Worm (Caenorhabditis elegans) whole organism, L3 larva: ENCODE results near the gene D1086.17.

ENCODE experiments used
- egl-5 ChIP-seq: fragments of 150-350 bp; optimal IDR thresholded peaks from 2 replicates; lab custom pipeline; 2017; ENCODE audit warnings: missing biosample characterization, missing genetic modification reagents, missing genetic modification characterization, inconsistent platforms
- elt-1 ChIP-seq: fragments of 150-350 bp; optimal IDR thresholded peaks from 2 replicates; lab custom pipeline; 2014; ENCODE audit warnings: missing biosample characterization, missing genetic modification characterization
- nhr-11 ChIP-seq: fragments of 150-350 bp; optimal IDR thresholded peaks from 2 replicates; lab custom pipeline; 2014; ENCODE audit warnings: missing biosample characterization, missing genetic modification characterization
- nhr-237 ChIP-seq: fragments of 150-350 bp; optimal IDR thresholded peaks from 2 replicates; lab custom pipeline; 2014; ENCODE audit warnings: missing biosample characterization, missing genetic modification characterization
- pha-4 ChIP-seq: fragments of 150-350 bp; optimal IDR thresholded peaks from 2 replicates; lab custom pipeline; 2014; ENCODE audit warnings: missing biosample characterization, missing genetic modification reagents, missing genetic modification characterization
- pqm-1 ChIP-seq: fragments of 150-350 bp; optimal IDR thresholded peaks from 2 replicates; lab custom pipeline; 2017; ENCODE audit warnings: missing biosample characterization, missing genetic modification characterization, inconsistent platforms
- snpc-4 ChIP-seq: fragments of 150-350 bp; optimal IDR thresholded peaks from 2 replicates; lab custom pipeline; 2014; ENCODE audit warnings: missing biosample characterization, missing genetic modification characterization
- tbx-2 ChIP-seq: sonication (generic microtip); optimal IDR thresholded peaks from 2 replicates; lab custom pipeline; 2016; ENCODE audit warnings: mild to moderate bottlenecking, missing genetic modification characterization, missing compliant biosample characterization
- unc-62 ChIP-seq: fragments of 150-350 bp; sonication (generic microtip); optimal IDR thresholded peaks from 4 replicates; lab custom pipeline; 2014; ENCODE audit warnings: missing biosample characterization, missing genetic modification reagents, missing genetic modification characterization
- zag-1 ChIP-seq: fragments of 150-350 bp; optimal IDR thresholded peaks from 2 replicates; lab custom pipeline; 2014; ENCODE audit warnings: missing biosample characterization, missing genetic modification characterization
- ztf-4 ChIP-seq: fragments of 150-350 bp; optimal IDR thresholded peaks from 2 replicates; lab custom pipeline; 2014; ENCODE audit warnings: missing biosample characterization, missing genetic modification characterization

ce11 chrV:14027384-14027783, 40.3 kb upstream of the D1086.17 start, which contains the start of gene T08G5.3:
- TF ChIP-seq pqm-1 (tag; lab: Kevin White, UChicago) (no peak), nhr-11 (no peak), egl-5 (tag; lab: Kevin White, UChicago) (no peak), zag-1 (tag; lab: Kevin White, UChicago) (no peak), ztf-4 (tag; lab: Kevin White, UChicago) (no peak), tbx-2 (tag; lab: Kevin White, UChicago) (no peak), pha-4 (no peak), elt-1 (no peak), unc-62 (GFP tag; lab: Kevin White, UChicago) (no peak), snpc-4 (tag; lab: Kevin White, UChicago) (no peak), nhr-237 (tag; lab: Kevin White, UChicago) (no peak)
